Fruit fly (Drosophila melanogaster): ENCODE measurements around the gene obst-H.

obst-H gene

dm6 chr3L:15500813-15501645 is 28.0 kb downstream of the obst-H start, which contains the start of gene CG7272 (continued):
- TF ChIP-seq HLH3B (GFP tag; IDR thresholded peaks at IDR 0.05) (no peak), CG18619 (GFP tag; optimal IDR thresholded peaks at IDR 0.05) (no peak), CG14667 (GFP tag; IDR thresholded peaks at IDR 0.05) (no peak), gcm (GFP tag; optimal IDR thresholded peaks at IDR 0.05) (peak; percentile 18), Nf-YA (GFP tag; IDR thresholded peaks at IDR 0.05) (no peak), CG4424 (GFP tag; optimal IDR thresholded peaks at IDR 0.05) (no peak), Nf-YB (GFP tag; optimal IDR thresholded peaks at IDR 0.05) (no peak), tx (GFP tag; optimal IDR thresholded peaks at IDR 0.05) (no peak), tll (GFP tag; optimal IDR thresholded peaks at IDR 0.05) (no peak), Bgb (GFP tag; IDR thresholded peaks at IDR 0.05; ENCODE audit: partially characterized antibody) (peak; percentile 68; the same call in 1 of the 2 replicates), CG17359 (tag; optimal IDR thresholded peaks at IDR 0.05) (no peak), Lim3 (GFP tag; IDR thresholded peaks at IDR 0.05) (no peak), CG13123 (GFP tag; optimal IDR thresholded peaks at IDR 0.05) (no peak), pita (GFP tag; optimal IDR thresholded peaks at IDR 0.05) (no peak), CG3838 (GFP tag; optimal IDR thresholded peaks at IDR 0.05) (no peak), lola (GFP tag; optimal IDR thresholded peaks at IDR 0.05) (no peak), CG10274 (GFP tag; optimal IDR thresholded peaks at IDR 0.05) (peak; percentile 29), eve (GFP tag; optimal IDR thresholded peaks at IDR 0.05) (no peak), lov (optimal IDR thresholded peaks at IDR 0.05) (no peak), lov (GFP tag; IDR thresholded peaks at IDR 0.05) (no peak), CG8388 (GFP tag; optimal IDR thresholded peaks at IDR 0.05) (no peak), esg (GFP tag; conservative IDR thresholded peaks at IDR 0.05) (no peak), Mrtf (GFP tag; IDR thresholded peaks at IDR 0.05) (no peak), al (GFP tag; IDR thresholded peaks at IDR 0.05) (0 out of 2 replicates have a peak, but pooled peaks have one; percentile 13), en (GFP tag; optimal IDR thresholded peaks at IDR 0.05) (no peak), CG15479 (GFP tag; optimal IDR thresholded peaks at IDR 0.05) (no peak), CG6689 (GFP tag; IDR thresholded peaks at IDR 0.05) (no peak), wek (GFP tag; optimal IDR thresholded peaks at IDR 0.05) (no peak), CG1024 (GFP tag; IDR thresholded peaks at IDR 0.05) (no peak), CG15011 (GFP tag; optimal IDR thresholded peaks at IDR 0.05) (no peak), Fer2 (tag; optimal IDR thresholded peaks at IDR 0.05) (no peak), gcm2 (GFP tag; optimal IDR thresholded peaks at IDR 0.05) (no peak), Dek (tag; optimal IDR thresholded peaks at IDR 0.05) (peak; percentile 17), Hmr (GFP tag; optimal IDR thresholded peaks at IDR 0.05) (peak; percentile 32), CG13287 (GFP tag; IDR thresholded peaks at IDR 0.05; ENCODE audit: partially characterized antibody) (peak; percentile 66), Optix (GFP tag; IDR thresholded peaks at IDR 0.05) (no peak), CG7372 (GFP tag; IDR thresholded peaks at IDR 0.05) (no peak), CG15269 (tag; optimal IDR thresholded peaks at IDR 0.05) (peak; percentile 27), Hr78 (GFP tag; optimal IDR thresholded peaks at IDR 0.05) (no peak), fru (optimal IDR thresholded peaks at IDR 0.05) (no peak), CG7963 (GFP tag; IDR thresholded peaks at IDR 0.05; ENCODE audit: partially characterized antibody) (no peak), CG4328 (GFP tag; optimal IDR thresholded peaks at IDR 0.05) (peak; percentile 27), CG6683 (GFP tag; optimal IDR thresholded peaks at IDR 0.05) (no peak), ab (GFP tag; optimal IDR thresholded peaks at IDR 0.05) (no peak), cas (GFP tag; IDR thresholded peaks at IDR 0.05) (no peak), scrt (GFP tag; optimal IDR thresholded peaks at IDR 0.05) (no peak), CG8290 (GFP tag; optimal IDR thresholded peaks at IDR 0.05) (no peak), CG8290 (tag; optimal IDR thresholded peaks at IDR 0.05) (peak in 1 of 2 experiments; percentile 63), Max (GFP tag; optimal IDR thresholded peaks at IDR 0.05) (no peak)

Measured in whole organism, embryonic.